Worm (Caenorhabditis elegans) whole organism, L2 larva: Measurements from ENCODE around the gene Y51H7C.1.
"Not testable (repeated sequence)": the region's sequence is repeated elsewhere in the genome, so short reads cannot be mapped to it uniquely, and the experiment has no call there.

ENCODE experiments used
- C34F6.9 ChIP-seq: fragments of 150-350 bp; optimal IDR thresholded peaks from 2 replicates; lab custom pipeline; 2014; ENCODE audit warnings: missing biosample characterization, missing genetic modification characterization
- R02D3.7 ChIP-seq: fragments of 150-350 bp; optimal IDR thresholded peaks from 2 replicates; lab custom pipeline; 2014; ENCODE audit warnings: missing biosample characterization, missing genetic modification characterization
- Y55F3AM.14 ChIP-seq: fragments of 200-800 bp; sonication (Bioruptor generic); optimal IDR thresholded peaks from 2 replicates; lab custom pipeline; 2018; ENCODE audit warnings: mild to moderate bottlenecking, missing genetic modification characterization, missing compliant biosample characterization
- ama-1 ChIP-seq: fragments of 150-350 bp; optimal IDR thresholded peaks from 2 replicates; lab custom pipeline; 2018; ENCODE audit warnings: inconsistent platforms
- blmp-1 ChIP-seq: sonication (generic microtip); optimal IDR thresholded peaks from 2 replicates; lab custom pipeline; 2017; ENCODE audit warnings: missing genetic modification characterization, mild to moderate bottlenecking, missing compliant biosample characterization, antibody characterized with exemption, moderate library complexity; ENCODE audit not compliant: insufficient read depth
- ceh-16 ChIP-seq: fragments of 150-350 bp; optimal IDR thresholded peaks from 2 replicates; lab custom pipeline; 2014; ENCODE audit warnings: missing biosample characterization, missing genetic modification characterization
- crh-2 ChIP-seq: sonication (generic microtip); optimal IDR thresholded peaks from 2 replicates; lab custom pipeline; 2017; ENCODE audit warnings: missing biosample characterization, missing genetic modification characterization
- fos-1 ChIP-seq: fragments of 150-350 bp; optimal IDR thresholded peaks from 2 replicates; lab custom pipeline; 2014; ENCODE audit warnings: missing biosample characterization, missing genetic modification characterization
- gmeb-1 ChIP-seq: fragments of 150-350 bp; optimal IDR thresholded peaks from 2 replicates; lab custom pipeline; 2014; ENCODE audit warnings: missing biosample characterization, missing genetic modification characterization
- lin-11 ChIP-seq: fragments of 150-350 bp; sonication (generic microtip); optimal IDR thresholded peaks from 2 replicates; lab custom pipeline; 2014; ENCODE audit warnings: missing biosample characterization, missing genetic modification characterization, inconsistent platforms, mixed read lengths
- lin-13 ChIP-seq: fragments of 150-350 bp; optimal IDR thresholded peaks from 2 replicates; lab custom pipeline; 2014; ENCODE audit warnings: missing biosample characterization, missing genetic modification reagents, missing genetic modification characterization
- lsy-2 ChIP-seq, 2 experiments: fragments of 150-350 bp in 1 of 2; sonication (generic microtip) in 1 of 2; optimal IDR thresholded peaks; 2 replicates each; lab custom pipeline; 2014 to 2017; ENCODE audit warnings: missing biosample characterization in 2 of 2, missing genetic modification characterization in 2 of 2
- mab-5 ChIP-seq: fragments of 150-350 bp; optimal IDR thresholded peaks from 2 replicates; lab custom pipeline; 2014; ENCODE audit warnings: missing biosample characterization, missing genetic modification characterization
- mdl-1 ChIP-seq, 2 experiments: fragments of 150-350 bp in 1 of 2; sonication (generic microtip) in 1 of 2; optimal IDR thresholded peaks; 2 replicates each; lab custom pipeline; 2017; ENCODE audit warnings: missing biosample characterization in 2 of 2, missing genetic modification characterization in 2 of 2
- nhr-10 ChIP-seq: sonication (generic microtip); optimal IDR thresholded peaks from 2 replicates; lab custom pipeline; 2017; ENCODE audit warnings: missing biosample characterization, missing genetic modification characterization
- nhr-11 ChIP-seq: fragments of 150-350 bp; optimal IDR thresholded peaks from 2 replicates; lab custom pipeline; 2014; ENCODE audit warnings: missing biosample characterization, missing genetic modification characterization
- nhr-12 ChIP-seq: fragments of 150-350 bp; optimal IDR thresholded peaks from 2 replicates; lab custom pipeline; 2014; ENCODE audit warnings: missing biosample characterization, missing genetic modification characterization
- nhr-129 ChIP-seq: fragments of 150-350 bp; optimal IDR thresholded peaks from 2 replicates; lab custom pipeline; 2014; ENCODE audit warnings: missing biosample characterization, missing genetic modification characterization
- nhr-21 ChIP-seq: fragments of 150-350 bp; optimal IDR thresholded peaks from 2 replicates; lab custom pipeline; 2014; ENCODE audit warnings: missing biosample characterization, missing genetic modification characterization
- nhr-23 ChIP-seq: fragments of 150-350 bp; optimal IDR thresholded peaks from 2 replicates; lab custom pipeline; 2014; ENCODE audit warnings: missing biosample characterization, missing genetic modification reagents, missing genetic modification characterization
- nhr-25 ChIP-seq: fragments of 150-350 bp; sonication (generic microtip); optimal IDR thresholded peaks from 3 replicates; lab custom pipeline; 2014; ENCODE audit warnings: missing biosample characterization, missing genetic modification characterization
- nhr-77 ChIP-seq: fragments of 150-350 bp; optimal IDR thresholded peaks from 2 replicates; lab custom pipeline; 2014; ENCODE audit warnings: missing biosample characterization, missing genetic modification characterization
- sma-3 ChIP-seq: sonication (generic microtip); optimal IDR thresholded peaks from 2 replicates; lab custom pipeline; 2016; ENCODE audit warnings: missing genetic modification reagents, missing genetic modification characterization, missing compliant biosample characterization
- sma-9 ChIP-seq, 2 experiments: fragments of 150-350 bp in 1 of 2; sonication (generic microtip) in 1 of 2; optimal IDR thresholded peaks; 2 replicates each; lab custom pipeline; 2014 to 2016; ENCODE audit warnings: missing genetic modification characterization in 2 of 2, mild to moderate bottlenecking in 1 of 2, missing biosample characterization in 1 of 2, missing compliant biosample characterization in 1 of 2, missing genetic modification reagents in 1 of 2, moderate library complexity in 1 of 2
- unc-39 ChIP-seq: fragments of 150-350 bp; optimal IDR thresholded peaks from 2 replicates; lab custom pipeline; 2014; ENCODE audit warnings: missing biosample characterization, missing genetic modification characterization
- unc-55 ChIP-seq: fragments of 150-350 bp; sonication (generic microtip); optimal IDR thresholded peaks from 3 replicates; lab custom pipeline; 2014; ENCODE audit warnings: missing biosample characterization, missing genetic modification reagents, missing genetic modification characterization
- zag-1 ChIP-seq: fragments of 150-350 bp; optimal IDR thresholded peaks from 2 replicates; lab custom pipeline; 2014; ENCODE audit warnings: missing biosample characterization, missing genetic modification characterization
- ztf-1 ChIP-seq: fragments of 200-800 bp; sonication (Bioruptor generic); conservative IDR thresholded peaks from 2 replicates; pipeline ENCODE4 v1.3.6; 2022; ENCODE audit warnings: missing genetic modification characterization, missing compliant biosample characterization
- ztf-4 ChIP-seq: fragments of 150-350 bp; optimal IDR thresholded peaks from 2 replicates; lab custom pipeline; 2014; ENCODE audit warnings: missing biosample characterization, missing genetic modification characterization

The Y51H7C.1 gene

DNA sequence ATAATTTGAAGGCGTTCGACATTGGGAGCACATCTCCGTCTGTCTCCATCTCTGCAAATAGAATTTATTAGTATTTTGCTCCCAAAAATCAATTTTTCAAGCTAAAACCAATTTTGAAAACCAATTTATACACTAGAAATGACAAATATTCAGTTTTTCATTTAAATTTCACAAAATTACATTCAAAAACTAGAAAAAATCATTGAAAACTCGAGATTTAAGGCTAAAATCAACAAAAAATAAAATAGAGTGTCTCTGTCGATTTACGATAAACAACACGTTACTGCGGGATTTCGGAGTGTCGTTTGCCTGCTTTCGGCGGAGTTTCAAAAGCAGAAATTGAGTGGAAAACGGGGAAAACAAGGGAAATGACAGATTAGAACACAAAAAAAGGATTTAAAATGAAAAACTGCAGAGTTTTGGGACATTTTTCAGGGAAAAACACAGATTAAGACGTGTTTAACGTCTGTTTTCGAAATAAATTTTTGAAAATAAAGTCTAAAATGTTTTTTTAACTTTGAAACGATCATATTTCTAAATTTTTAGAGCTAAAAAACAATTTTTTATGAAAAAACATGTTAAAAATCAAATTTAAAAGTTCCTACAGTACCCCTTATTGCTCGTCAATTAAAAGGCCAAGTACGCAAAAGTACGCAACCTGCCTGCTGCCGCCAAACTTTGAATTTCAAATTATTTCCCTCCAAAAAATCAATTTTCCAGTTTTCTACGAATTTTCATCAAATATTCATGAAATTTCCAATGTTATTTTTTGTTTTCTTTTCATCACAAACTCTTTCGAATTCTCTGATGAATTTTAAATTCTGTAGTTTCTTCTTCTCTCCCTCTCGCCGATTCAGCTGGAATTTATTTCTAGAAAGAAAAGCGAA is 29.8 kb upstream of the Y51H7C.1 start, which contains the start of gene nol-6:
Gene nol-6 (minus strand): TSS at position 51 of the 887 bp plus-strand sequence.
- TF ChIP-seq unc-55 (peak; percentile 50), lsy-2 (tag; optimal IDR thresholded peaks at IDR 0.05; lab: Kevin White, UChicago) (peak; percentile 31 to 69), crh-2 (tag; lab: Kevin White, UChicago) (peak; percentile 25), gmeb-1 (tag; lab: Kevin White, UChicago) (peak; percentile 92), C34F6.9 (peak; percentile 29), nhr-129 (tag; lab: Kevin White, UChicago) (peak; percentile 30), mab-5 (tag; lab: Kevin White, UChicago) (no peak), ama-1 (lab: Kevin White, UChicago) (no peak), R02D3.7 (peak; percentile 88)
- TF ChIP-seq, all 48 proteins: peak for 7

DNA sequence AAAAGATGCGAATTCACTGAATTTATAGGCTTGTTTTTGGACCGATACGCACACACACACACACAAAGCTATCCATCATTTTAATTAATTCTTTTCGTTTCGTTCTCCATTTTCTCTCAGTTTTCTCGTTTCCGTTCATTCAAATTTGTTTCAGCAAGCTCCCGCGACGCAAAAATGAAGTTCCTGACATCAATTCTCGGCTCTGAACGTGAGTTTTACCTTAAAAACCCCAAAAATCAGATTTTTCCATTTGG is 29.3 kb upstream of the Y51H7C.1 start, which contains the start of gene Y51H7C.3:
Gene Y51H7C.3 (plus strand): TSS at position 155 of the 254 bp plus-strand sequence.
- TF ChIP-seq Y55F3AM.14 (GFP tag; lab: Kevin White, UChicago) (no peak), nhr-25 (tag; lab: Kevin White, UChicago) (no peak), unc-39 (tag; lab: Kevin White, UChicago) (no peak), mdl-1 (tag; optimal IDR thresholded peaks at IDR 0.05; lab: Kevin White, UChicago) (no peak), nhr-10 (no peak)

DNA sequence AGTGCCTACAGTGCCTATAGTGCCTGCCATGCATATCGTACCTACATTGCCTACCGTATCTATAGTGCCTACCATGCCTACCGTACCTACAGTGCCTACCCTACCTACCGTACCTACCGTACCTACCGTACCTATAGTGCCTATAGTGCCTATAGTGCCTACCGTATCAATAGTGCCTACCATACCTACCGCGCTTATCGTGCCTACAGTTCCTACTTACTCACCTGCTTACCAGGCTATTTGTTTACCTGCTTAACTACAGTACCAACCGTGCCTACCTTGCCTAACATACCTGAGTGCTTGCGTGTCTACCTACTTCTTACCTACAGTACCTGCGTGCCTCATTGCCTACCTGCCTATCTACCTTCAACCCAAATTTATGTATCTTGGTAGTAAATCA is 26.0 kb upstream of the Y51H7C.1 start:
- no peak for TF ChIP-seq ceh-16
- no peak for TF ChIP-seq nhr-23 (tag; lab: Kevin White, UChicago)
- no peak for TF ChIP-seq ama-1 (lab: Kevin White, UChicago)
- TF ChIP-seq ztf-1 (GFP tag; lab: Robert Waterston, UW), result no peak
- TF ChIP-seq sma-9 (GFP tag; optimal IDR thresholded peaks at IDR 0.05; lab: Kevin White, UChicago), result no peak
- TF ChIP-seq sma-9 (tag; optimal IDR thresholded peaks at IDR 0.05; lab: Kevin White, UChicago), result no peak
- no peak for TF ChIP-seq nhr-129 (tag; lab: Kevin White, UChicago)
- TF ChIP-seq zag-1 (tag; lab: Kevin White, UChicago), result no peak
- TF ChIP-seq nhr-11 (tag; lab: Kevin White, UChicago), result no peak
- TF ChIP-seq unc-39 (tag; lab: Kevin White, UChicago), result no peak
- no peak for TF ChIP-seq ztf-4 (tag; lab: Kevin White, UChicago)

DNA sequence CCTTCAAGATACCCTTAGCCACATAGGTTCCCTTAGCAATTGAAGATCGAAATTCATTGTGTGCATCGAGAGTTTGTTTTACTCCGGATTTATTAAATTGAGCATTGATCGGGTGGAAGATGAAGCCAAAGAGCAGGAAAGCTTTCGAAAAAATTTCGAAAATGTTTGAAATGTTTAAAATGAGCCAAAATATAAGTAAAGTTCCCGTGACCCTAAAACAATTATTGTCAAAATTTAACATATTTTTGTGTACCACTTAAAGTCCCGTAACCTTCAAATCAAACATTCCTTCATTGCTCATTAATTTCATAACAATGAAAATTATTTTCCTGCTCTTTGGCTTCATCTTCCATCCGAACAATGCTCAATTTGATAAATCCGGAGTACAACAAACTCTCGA is 22.6 kb upstream of the Y51H7C.1 start, which contains the start of gene scl-17:
Gene scl-17 (plus strand): TSS at position 301 of the 400 bp plus-strand sequence.
- TF ChIP-seq lin-13 (GFP tag; lab: Kevin White, UChicago) (no peak), R02D3.7 (no peak), nhr-10 (no peak), nhr-11 (tag; lab: Kevin White, UChicago) (no peak), ama-1 (lab: Kevin White, UChicago) (no peak), lin-11 (tag; lab: Kevin White, UChicago) (no peak), nhr-12 (no peak), unc-39 (tag; lab: Kevin White, UChicago) (no peak), fos-1 (tag; lab: Kevin White, UChicago) (no peak)

DNA sequence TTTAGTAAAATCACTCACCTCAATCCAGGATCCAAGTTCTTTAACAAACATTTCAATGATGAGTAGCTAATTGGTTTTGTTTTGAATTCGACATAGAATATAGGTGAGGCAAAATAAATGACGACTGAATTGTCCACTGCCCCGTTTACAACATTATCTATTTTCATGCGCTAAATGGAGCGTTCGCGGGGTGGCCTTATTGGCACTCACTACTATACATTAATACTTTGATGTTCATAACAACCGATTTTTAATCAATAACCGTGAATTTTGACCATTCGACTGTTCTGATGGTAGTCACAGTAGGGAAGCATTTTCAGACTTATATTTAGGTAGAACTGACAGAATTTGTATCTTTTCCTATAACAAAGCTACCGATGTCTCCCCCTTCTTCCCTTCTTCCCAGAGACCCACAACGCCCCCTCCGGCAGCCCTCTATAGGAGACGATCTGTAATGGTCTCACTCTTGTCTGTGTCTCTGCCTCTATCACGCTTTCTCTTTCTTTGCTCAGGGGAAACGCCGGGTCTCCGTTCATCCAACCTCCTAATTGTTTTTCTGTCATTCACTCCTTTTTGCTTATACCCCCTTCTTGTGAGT is 20.7 kb upstream of the Y51H7C.1 start, which contains the start of gene Y51H7C.12:
Gene Y51H7C.12 (minus strand): TSS at position 51 of the 598 bp plus-strand sequence.
- TF ChIP-seq nhr-23 (tag; lab: Kevin White, UChicago); sma-3 (GFP tag; lab: Kevin White, UChicago); fos-1 (tag; lab: Kevin White, UChicago): not testable (repeated sequence)

DNA sequence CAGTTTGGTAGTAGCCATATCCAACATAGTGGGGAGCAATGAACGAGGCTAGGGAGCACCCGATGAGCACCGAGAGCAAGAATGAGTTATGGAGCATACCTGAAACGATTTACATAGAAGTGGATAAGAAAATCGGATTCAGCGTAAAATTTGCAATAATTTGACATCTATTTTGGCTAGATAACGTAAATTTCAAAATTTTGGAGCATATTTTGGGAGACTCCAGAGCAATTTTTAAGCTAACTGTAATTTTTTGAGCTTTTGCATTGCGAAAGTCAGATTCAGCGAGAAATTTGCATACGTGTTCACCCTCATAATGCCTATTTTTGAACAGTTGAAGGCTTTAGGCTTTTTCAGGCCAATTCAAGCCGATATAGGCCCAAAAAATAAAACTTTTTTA is 1.1 kb upstream of the Y51H7C.1 start, which contains the start of gene Y51H7C.13:
Gene Y51H7C.13 (minus strand): TSS at position 101 of the 400 bp plus-strand sequence.
- TF ChIP-seq zag-1 (tag; lab: Kevin White, UChicago) (no peak), unc-39 (tag; lab: Kevin White, UChicago) (no peak), nhr-77 (tag; lab: Kevin White, UChicago) (no peak), sma-9 (GFP tag; optimal IDR thresholded peaks at IDR 0.05; lab: Kevin White, UChicago) (no peak), sma-9 (tag; optimal IDR thresholded peaks at IDR 0.05; lab: Kevin White, UChicago) (no peak), nhr-21 (tag; lab: Kevin White, UChicago) (no peak), unc-55 (no peak), blmp-1 (tag; lab: Kevin White, UChicago) (no peak), fos-1 (tag; lab: Kevin White, UChicago) (no peak), nhr-11 (tag; lab: Kevin White, UChicago) (no peak), R02D3.7 (no peak), ztf-4 (tag; lab: Kevin White, UChicago) (no peak)
- TF ChIP-seq, all 48 proteins: peak for 0
